Fruit fly (Drosophila melanogaster): Measurements from ENCODE around the gene nullo.

- TF ChIP-seq cad (GFP tag; optimal IDR thresholded peaks at IDR 0.05) = no peak
- TF ChIP-seq CG33213 (GFP tag; optimal IDR thresholded peaks at IDR 0.05) = no peak
These were observed 41.6 kb upstream of the nullo start for dm6 chrX:7007693-7008092.
